Fruit fly (Drosophila melanogaster): Measurements from ENCODE around the gene CG33641.

dm6 chr2L:13568938-13569337 is 40.1 kb downstream of the CG33641 start:
- no peak for TF ChIP-seq Hr96 (GFP tag; optimal IDR thresholded peaks at IDR 0.05)
- no peak for TF ChIP-seq toe (GFP tag; optimal IDR thresholded peaks at IDR 0.05)
- TF ChIP-seq kay (GFP tag; ENCODE audit: borderline replicate concordance) = peak; percentile 55
- TF ChIP-seq CG12768 (GFP tag; optimal IDR thresholded peaks at IDR 0.05) = no peak

All from whole organism, adult.